Fruit fly (Drosophila melanogaster) whole organism, prepupa: ENCODE results near the gene Pdzd8.
A peak's percentile ranks its signal among the peaks of the same experiment; 100 is the strongest.

Experiments used
- CG3032 ChIP-seq: fragments of 200-800 bp; optimal IDR thresholded peaks from 2 replicates; lab custom pipeline; 2019; ENCODE audit warnings: missing biosample characterization, mild to moderate bottlenecking, missing genetic modification characterization, moderate library complexity
- CG9139 ChIP-seq: fragments of 200-800 bp; sonication (Bioruptor generic); optimal IDR thresholded peaks from 3 replicates; lab custom pipeline; 2017; ENCODE audit warnings: missing biosample characterization, mild to moderate bottlenecking, missing genetic modification characterization
- Eip78C ChIP-seq: fragments of 200-800 bp; sonication (Bioruptor generic); peaks from one replicate; lab custom pipeline; 2016; ENCODE audit warnings: missing biosample characterization, missing genetic modification characterization
- Eip93F ChIP-seq: fragments of 200-800 bp; sonication (Bioruptor generic); optimal IDR thresholded peaks from 2 replicates; lab custom pipeline; 2016; ENCODE audit warnings: missing biosample characterization, mild to moderate bottlenecking, missing genetic modification characterization
- Ets96B ChIP-seq: fragments of 200-800 bp; optimal IDR thresholded peaks from 2 replicates; lab custom pipeline; 2019; ENCODE audit warnings: missing biosample characterization, mild to moderate bottlenecking, missing genetic modification characterization, moderate library complexity
- Gug ChIP-seq: fragments of 200-800 bp; sonication (Bioruptor generic); IDR thresholded peaks from 2 replicates; pipeline ENCODE4 v1.3.6; 2022; ENCODE audit warnings: missing biosample characterization, missing genetic modification characterization
- fd59A ChIP-seq: fragments of 200-800 bp; sonication (Bioruptor generic); optimal IDR thresholded peaks from 2 replicates; lab custom pipeline; 2017; ENCODE audit warnings: missing biosample characterization, mild to moderate bottlenecking, missing genetic modification characterization, missing genetic modification reagents
- pdm3 ChIP-seq: fragments of 200-800 bp; sonication (Bioruptor generic); optimal IDR thresholded peaks from 3 replicates; lab custom pipeline; 2016; ENCODE audit warnings: missing biosample characterization, missing genetic modification characterization

Pdzd8 gene

dm6 chrX:11877165-11877564, 53.5 kb downstream of the Pdzd8 start, which contains the start of gene CG10352 (continued):
- TF ChIP-seq Ets96B = no peak
- TF ChIP-seq Eip93F (GFP tag; lab: Kevin White, UChicago) = no peak
- TF ChIP-seq pdm3 (GFP tag; lab: Kevin White, UChicago) = no peak
- TF ChIP-seq Gug (GFP tag; lab: Robert Waterston, UW) = peak; percentile 16; the same call in 1 of the 2 replicates
- TF ChIP-seq CG3032 = no peak
- no peak for TF ChIP-seq CG9139 (GFP tag; lab: Kevin White, UChicago)
- TF ChIP-seq Eip78C (GFP tag; lab: Kevin White, UChicago) = peak; percentile 18
- no peak for TF ChIP-seq fd59A (GFP tag; lab: Kevin White, UChicago)
